Fruit fly (Drosophila melanogaster): ENCODE data around the gene ninaG.

Gene ninaG

DNA sequence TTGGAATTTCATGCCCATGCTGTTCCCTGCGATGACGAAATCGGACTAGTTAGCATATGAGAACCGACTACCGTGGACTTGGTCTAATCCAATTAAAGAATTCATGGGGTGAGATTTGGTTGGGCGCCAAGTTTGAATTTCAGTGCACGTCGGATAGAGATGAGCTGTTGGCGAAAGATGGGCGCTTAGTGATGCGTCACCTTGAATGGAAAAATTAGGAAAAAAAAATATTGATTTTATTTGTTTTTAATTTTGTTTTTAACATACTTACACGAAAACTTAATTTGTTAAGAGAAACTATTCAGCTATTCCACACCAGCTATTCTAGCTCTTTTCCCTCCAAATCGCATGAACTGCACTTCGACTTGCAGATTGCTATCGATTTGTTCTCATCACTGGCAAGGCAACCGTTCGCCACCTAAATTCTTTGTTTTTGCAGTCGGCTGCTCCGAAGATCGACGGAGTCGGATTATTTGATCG, at the start of gene ninaG, which contains the start of gene Sptz (continued):
- TF ChIP-seq dsx (GFP tag; optimal IDR thresholded peaks at IDR 0.05; ENCODE audit: poor library complexity, severe bottlenecking) (no peak), Sox15 (GFP tag; optimal IDR thresholded peaks at IDR 0.05) (peak; percentile 94), CG6854 (GFP tag; optimal IDR thresholded peaks at IDR 0.05) (peak; percentile 69), fd59A (GFP tag; optimal IDR thresholded peaks at IDR 0.05) (peak; percentile 77), CG15336 (GFP tag; IDR thresholded peaks at IDR 0.05) (peak; percentile 84), Hr38 (GFP tag; optimal IDR thresholded peaks at IDR 0.05) (peak; percentile 50), CG8319 (GFP tag; optimal IDR thresholded peaks at IDR 0.05) (peak; percentile 89), CG6276 (GFP tag; optimal IDR thresholded peaks at IDR 0.05) (no peak)

- no peak for TF ChIP-seq CG8119 (GFP tag; IDR thresholded peaks at IDR 0.05)
- TF ChIP-seq Smox (GFP tag; optimal IDR thresholded peaks at IDR 0.05), result no peak
- TF ChIP-seq CG4318 (GFP tag; optimal IDR thresholded peaks at IDR 0.05), result peak; percentile 0
- TF ChIP-seq svp (GFP tag), result peak; percentile 14
- TF ChIP-seq eg (GFP tag; IDR thresholded peaks at IDR 0.05), result 0 out of 3 replicates have a peak, but pooled peaks have one; percentile 13
- peak; percentile 41 for TF ChIP-seq CG32006 (GFP tag; optimal IDR thresholded peaks at IDR 0.05)
- no peak for TF ChIP-seq fd85E (GFP tag; optimal IDR thresholded peaks at IDR 0.05)
- TF ChIP-seq achi (GFP tag; optimal IDR thresholded peaks at IDR 0.05), result no peak
- TF ChIP-seq Eip78C (GFP tag), result peak; percentile 68
- peak; percentile 38 for TF ChIP-seq Hr4 (GFP tag; optimal IDR thresholded peaks at IDR 0.05)
- no peak for TF ChIP-seq topi (GFP tag; optimal IDR thresholded peaks at IDR 0.05)
- peak; percentile 23; the same call in 1 of the 2 replicates for TF ChIP-seq CG15336 (GFP tag; IDR thresholded peaks at IDR 0.05)
- no peak for TF ChIP-seq Eip75B (GFP tag; optimal IDR thresholded peaks at IDR 0.05)
- TF ChIP-seq esn (GFP tag; optimal IDR thresholded peaks at IDR 0.05), result no peak
Observed at dm6 chr3R:11469745-11470144, 48.3 kb upstream of the ninaG start.

dm6 chr3R:11467812-11468211, 46.3 kb upstream of the ninaG start:
- TF ChIP-seq CG31627 (GFP tag; optimal IDR thresholded peaks at IDR 0.05) (no peak), acj6 (GFP tag; optimal IDR thresholded peaks at IDR 0.05) (no peak), dac (GFP tag; optimal IDR thresholded peaks at IDR 0.05) (no peak), CG8319 (GFP tag; optimal IDR thresholded peaks at IDR 0.05) (no peak), svp (GFP tag) (no peak), Eip93F (GFP tag; optimal IDR thresholded peaks at IDR 0.05) (no peak), dsx (GFP tag; optimal IDR thresholded peaks at IDR 0.05; ENCODE audit: poor library complexity, severe bottlenecking) (no peak), CG11294 (GFP tag; IDR thresholded peaks at IDR 0.05) (no peak), OdsH (GFP tag; optimal IDR thresholded peaks at IDR 0.05) (no peak), CG3919 (GFP tag; optimal IDR thresholded peaks at IDR 0.05) (no peak), net (GFP tag; optimal IDR thresholded peaks at IDR 0.05) (no peak), CG6854 (GFP tag; optimal IDR thresholded peaks at IDR 0.05) (no peak), Gug (GFP tag; IDR thresholded peaks at IDR 0.05) (no peak)

DNA sequence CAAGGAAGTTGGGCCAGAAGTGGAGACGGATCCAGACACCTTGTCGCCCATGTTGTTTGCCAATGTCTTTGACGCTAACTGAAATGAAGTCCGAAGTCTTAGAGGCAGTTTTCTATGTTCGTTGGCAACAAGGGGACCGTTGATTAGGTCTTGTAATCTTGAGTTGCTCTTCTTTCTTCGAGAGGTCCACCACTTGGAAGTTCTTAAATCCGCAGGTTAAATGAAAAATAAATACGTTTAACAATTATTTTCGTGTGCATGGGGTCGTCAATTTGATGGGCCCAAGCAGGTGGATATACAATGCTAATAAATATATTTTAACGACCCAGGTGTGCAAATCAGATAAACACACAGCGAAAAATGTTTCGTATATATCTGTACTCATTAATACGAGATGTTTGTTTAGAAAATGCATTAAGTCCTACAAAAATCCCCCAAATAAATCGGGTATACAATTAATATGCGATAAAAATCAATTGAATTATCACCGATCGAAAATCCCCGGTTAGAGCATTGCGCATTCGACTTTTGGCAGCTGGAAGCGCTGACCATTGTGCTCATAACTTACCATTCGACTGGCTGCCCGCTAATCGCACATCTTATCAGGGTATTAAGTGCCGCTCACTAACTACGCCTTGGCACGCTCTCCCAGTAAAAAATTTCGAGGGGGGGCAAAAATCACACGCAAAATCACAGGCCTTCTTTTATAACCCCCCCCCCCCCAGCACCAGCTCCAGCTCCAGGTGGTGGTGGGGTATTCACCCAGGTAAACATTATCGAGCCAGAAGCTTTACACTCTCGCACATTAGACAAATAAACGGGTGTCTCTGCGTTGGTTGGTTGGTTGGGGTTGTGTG, 39.2 kb upstream of the ninaG start, which contains the start of gene PGRP-LB:
PGRP-LB (minus strand) TSS at position 51 of the 857 bp plus-strand sequence.
- TF ChIP-seq Sox15 (GFP tag; optimal IDR thresholded peaks at IDR 0.05) (no peak), Eip75B (GFP tag; optimal IDR thresholded peaks at IDR 0.05) (no peak), acj6 (GFP tag; optimal IDR thresholded peaks at IDR 0.05) (no peak), CG34406 (GFP tag; optimal IDR thresholded peaks at IDR 0.05) (no peak), Met (GFP tag; optimal IDR thresholded peaks at IDR 0.05) (peak; percentile 6), Ets21C (GFP tag; optimal IDR thresholded peaks at IDR 0.05) (no peak), CG9139 (GFP tag; optimal IDR thresholded peaks at IDR 0.05) (no peak), spab (GFP tag; optimal IDR thresholded peaks at IDR 0.05) (no peak), CG11902 (GFP tag; optimal IDR thresholded peaks at IDR 0.05) (no peak), Lpt (GFP tag; optimal IDR thresholded peaks at IDR 0.05) (no peak), CG6854 (GFP tag; optimal IDR thresholded peaks at IDR 0.05) (no peak), dsx (GFP tag; optimal IDR thresholded peaks at IDR 0.05; ENCODE audit: poor library complexity, severe bottlenecking) (no peak), CG31627 (GFP tag; optimal IDR thresholded peaks at IDR 0.05) (peak; percentile 24), Sox14 (GFP tag; optimal IDR thresholded peaks at IDR 0.05) (peak; percentile 12), lz (GFP tag; optimal IDR thresholded peaks at IDR 0.05) (peak; percentile 25), esn (GFP tag; optimal IDR thresholded peaks at IDR 0.05) (peak; percentile 9), Blimp-1 (GFP tag; optimal IDR thresholded peaks at IDR 0.05) (no peak), fkh (GFP tag; optimal IDR thresholded peaks at IDR 0.05) (peak; percentile 66), CG1621 (tag; optimal IDR thresholded peaks at IDR 0.05) (no peak), CG6792 (GFP tag; optimal IDR thresholded peaks at IDR 0.05) (no peak), topi (GFP tag; optimal IDR thresholded peaks at IDR 0.05) (no peak), CG8119 (GFP tag; IDR thresholded peaks at IDR 0.05) (no peak), svp (GFP tag) (peak; percentile 75), CG8632 (GFP tag; optimal IDR thresholded peaks at IDR 0.05) (no peak), Eip93F (GFP tag; optimal IDR thresholded peaks at IDR 0.05) (no peak)

Data from whole organism, prepupa.